ENCODE assay signal across 4 fruit fly cellular contexts in genomic region chr3L:8297488-8297887, dm6.
A peak's percentile ranks its signal among the peaks of the same experiment; 100 is the strongest.
TF ChIP-seq lines count a peak whose summit lies in the region.

No protein-coding gene starts in this region.

- no peak for TF ChIP-seq CTCF in whole organism, embryonic (GFP tag; optimal IDR thresholded peaks at IDR 0.05; lab: Kevin White, UChicago)

TF ChIP-seq in whole organism, 6 proteins besides CTCF, POLR2A, EP300 and RAD21:
- TF ChIP-seq CG8478 (optimal IDR thresholded peaks at IDR 0.05; lab: Kevin White, UChicago) (no peak), pan (optimal IDR thresholded peaks at IDR 0.05; lab: Kevin White, UChicago) (peak; percentile 5), Dll (optimal IDR thresholded peaks at IDR 0.05; lab: Kevin White, UChicago) (no peak), EcR (GFP tag; optimal IDR thresholded peaks at IDR 0.05; lab: Kevin White, UChicago) (no peak)

TF ChIP-seq in whole organism, adult, 20 proteins besides CTCF, POLR2A, EP300 and RAD21:
- TF ChIP-seq CG7101 (tag; optimal IDR thresholded peaks at IDR 0.05; lab: Kevin White, UChicago), result no peak
- TF ChIP-seq CG11617 (GFP tag; optimal IDR thresholded peaks at IDR 0.05; lab: Kevin White, UChicago), result no peak
- TF ChIP-seq cic (GFP tag; optimal IDR thresholded peaks at IDR 0.05; lab: Kevin White, UChicago), result peak; percentile 24
- TF ChIP-seq ovo (GFP tag; optimal IDR thresholded peaks at IDR 0.05; lab: Kevin White, UChicago), result no peak
- TF ChIP-seq Mnt (GFP tag; optimal IDR thresholded peaks at IDR 0.05; lab: Kevin White, UChicago), result peak; percentile 68

TF ChIP-seq in whole organism, embryonic, 481 proteins besides CTCF, POLR2A, EP300 and RAD21:
- peak; percentile 5 for TF ChIP-seq CG34376 (GFP tag; optimal IDR thresholded peaks at IDR 0.05; lab: Kevin White, UChicago)
- TF ChIP-seq pita (GFP tag; optimal IDR thresholded peaks at IDR 0.05; lab: Kevin White, UChicago), result no peak
- TF ChIP-seq Med (GFP tag; lab: Kevin White, UChicago), result peak; percentile 56
- peak; percentile 7 for TF ChIP-seq grn (GFP tag; optimal IDR thresholded peaks at IDR 0.05; lab: Kevin White, UChicago)
- TF ChIP-seq Lpt (GFP tag; optimal IDR thresholded peaks at IDR 0.05; lab: Kevin White, UChicago), result no peak
- peak in 1 of 2 experiments; percentile 1 for TF ChIP-seq Pdp1 (GFP tag; optimal IDR thresholded peaks at IDR 0.05; lab: Kevin White, UChicago)
- no peak for TF ChIP-seq CG7963 (GFP tag; IDR thresholded peaks at IDR 0.05; lab: Robert Waterston, UW; ENCODE audit: partially characterized antibody)
- no peak for TF ChIP-seq Spps (tag; optimal IDR thresholded peaks at IDR 0.05; lab: Kevin White, UChicago)
- no peak for TF ChIP-seq CG10959 (GFP tag; IDR thresholded peaks at IDR 0.05; lab: Robert Waterston, UW)
- peak; percentile 39 for TF ChIP-seq lab (GFP tag; optimal IDR thresholded peaks at IDR 0.05; lab: Kevin White, UChicago)
- no peak for TF ChIP-seq CG6854 (GFP tag; optimal IDR thresholded peaks at IDR 0.05; lab: Kevin White, UChicago)
- TF ChIP-seq Atf3 (GFP tag; optimal IDR thresholded peaks at IDR 0.05; lab: Kevin White, UChicago), result no peak
- no peak for TF ChIP-seq ERR (GFP tag; optimal IDR thresholded peaks at IDR 0.05; lab: Kevin White, UChicago)
- TF ChIP-seq sug (tag; optimal IDR thresholded peaks at IDR 0.05; lab: Kevin White, UChicago), result peak; percentile 52
- TF ChIP-seq exex (tag; optimal IDR thresholded peaks at IDR 0.05; lab: Kevin White, UChicago), result peak; percentile 65
- peak; percentile 63 for TF ChIP-seq CG15479 (GFP tag; optimal IDR thresholded peaks at IDR 0.05; lab: Kevin White, UChicago)
- no peak for TF ChIP-seq CG10209 (GFP tag; optimal IDR thresholded peaks at IDR 0.05; lab: Kevin White, UChicago)
- TF ChIP-seq CG2129 (GFP tag; IDR thresholded peaks at IDR 0.05; lab: Robert Waterston, UW; ENCODE audit: partially characterized antibody), result no peak

TF ChIP-seq in whole organism, wandering third instar larva, 38 proteins besides CTCF, POLR2A, EP300 and RAD21:
- TF ChIP-seq Dif (GFP tag; optimal IDR thresholded peaks at IDR 0.05; lab: Kevin White, UChicago; ENCODE audit: partially characterized antibody), result no peak
- no peak for TF ChIP-seq woc (GFP tag; optimal IDR thresholded peaks at IDR 0.05; lab: Kevin White, UChicago)
- peak; percentile 5 for TF ChIP-seq Jra (GFP tag; optimal IDR thresholded peaks at IDR 0.05; lab: Kevin White, UChicago)
- no peak for TF ChIP-seq tai (GFP tag; optimal IDR thresholded peaks at IDR 0.05; lab: Kevin White, UChicago)
- no peak for TF ChIP-seq Abd-B (GFP tag; optimal IDR thresholded peaks at IDR 0.05; lab: Kevin White, UChicago)
- TF ChIP-seq Rel (GFP tag; optimal IDR thresholded peaks at IDR 0.05; lab: Kevin White, UChicago), result no peak
- peak; percentile 82 for TF ChIP-seq Rel (tag; optimal IDR thresholded peaks at IDR 0.05; lab: Kevin White, UChicago)
- TF ChIP-seq psq (GFP tag; optimal IDR thresholded peaks at IDR 0.05; lab: Kevin White, UChicago), result no peak
TF ChIP-seq in whole organism, wandering third instar larva: peak in this region for 2.
